Worm (Caenorhabditis elegans) whole organism, L2 larva: ENCODE data around the gene F09C6.14.

Experiments
- C34F6.9 ChIP-seq: fragments of 150-350 bp; optimal IDR thresholded peaks from 2 replicates; lab custom pipeline; 2014; ENCODE audit warnings: missing biosample characterization, missing genetic modification characterization
- F13H6.1 ChIP-seq: sonication (generic microtip); optimal IDR thresholded peaks from 2 replicates; lab custom pipeline; 2016; ENCODE audit warnings: missing genetic modification characterization, missing compliant biosample characterization
- R02D3.7 ChIP-seq: fragments of 150-350 bp; optimal IDR thresholded peaks from 2 replicates; lab custom pipeline; 2014; ENCODE audit warnings: missing biosample characterization, missing genetic modification characterization
- Y55F3AM.14 ChIP-seq: fragments of 200-800 bp; sonication (Bioruptor generic); optimal IDR thresholded peaks from 2 replicates; lab custom pipeline; 2018; ENCODE audit warnings: mild to moderate bottlenecking, missing genetic modification characterization, missing compliant biosample characterization
- ZK546.5 ChIP-seq: sonication (generic microtip); optimal IDR thresholded peaks from 2 replicates; lab custom pipeline; 2017; ENCODE audit warnings: missing biosample characterization, missing genetic modification characterization
- alr-1 ChIP-seq: fragments of 150-350 bp; optimal IDR thresholded peaks from 2 replicates; lab custom pipeline; 2014; ENCODE audit warnings: missing biosample characterization, missing genetic modification characterization
- ama-1 ChIP-seq: fragments of 150-350 bp; optimal IDR thresholded peaks from 2 replicates; lab custom pipeline; 2018; ENCODE audit warnings: inconsistent platforms
- blmp-1 ChIP-seq: sonication (generic microtip); optimal IDR thresholded peaks from 2 replicates; lab custom pipeline; 2017; ENCODE audit warnings: missing genetic modification characterization, mild to moderate bottlenecking, missing compliant biosample characterization, antibody characterized with exemption, moderate library complexity; ENCODE audit not compliant: insufficient read depth
- ceh-82 ChIP-seq: fragments of 150-350 bp; optimal IDR thresholded peaks from 2 replicates; lab custom pipeline; 2014; ENCODE audit warnings: missing biosample characterization, missing genetic modification characterization
- gmeb-1 ChIP-seq: fragments of 150-350 bp; optimal IDR thresholded peaks from 2 replicates; lab custom pipeline; 2014; ENCODE audit warnings: missing biosample characterization, missing genetic modification characterization
- lin-11 ChIP-seq: fragments of 150-350 bp; sonication (generic microtip); optimal IDR thresholded peaks from 2 replicates; lab custom pipeline; 2014; ENCODE audit warnings: missing biosample characterization, missing genetic modification characterization, inconsistent platforms, mixed read lengths
- lin-13 ChIP-seq: fragments of 150-350 bp; optimal IDR thresholded peaks from 2 replicates; lab custom pipeline; 2014; ENCODE audit warnings: missing biosample characterization, missing genetic modification reagents, missing genetic modification characterization
- lin-39 ChIP-seq: fragments of 150-350 bp; optimal IDR thresholded peaks from 2 replicates; lab custom pipeline; 2014; ENCODE audit warnings: missing biosample characterization, missing genetic modification reagents, missing genetic modification characterization
- lsy-2 ChIP-seq, 2 experiments: fragments of 150-350 bp in 1 of 2; sonication (generic microtip) in 1 of 2; optimal IDR thresholded peaks; 2 replicates each; lab custom pipeline; 2014 to 2017; ENCODE audit warnings: missing biosample characterization in 2 of 2, missing genetic modification characterization in 2 of 2
- nhr-10 ChIP-seq: sonication (generic microtip); optimal IDR thresholded peaks from 2 replicates; lab custom pipeline; 2017; ENCODE audit warnings: missing biosample characterization, missing genetic modification characterization
- nhr-11 ChIP-seq: fragments of 150-350 bp; optimal IDR thresholded peaks from 2 replicates; lab custom pipeline; 2014; ENCODE audit warnings: missing biosample characterization, missing genetic modification characterization
- nhr-12 ChIP-seq: fragments of 150-350 bp; optimal IDR thresholded peaks from 2 replicates; lab custom pipeline; 2014; ENCODE audit warnings: missing biosample characterization, missing genetic modification characterization
- nhr-23 ChIP-seq: fragments of 150-350 bp; optimal IDR thresholded peaks from 2 replicates; lab custom pipeline; 2014; ENCODE audit warnings: missing biosample characterization, missing genetic modification reagents, missing genetic modification characterization
- nhr-237 ChIP-seq: fragments of 150-350 bp; optimal IDR thresholded peaks from 2 replicates; lab custom pipeline; 2014; ENCODE audit warnings: missing biosample characterization, missing genetic modification characterization
- nhr-25 ChIP-seq: fragments of 150-350 bp; sonication (generic microtip); optimal IDR thresholded peaks from 3 replicates; lab custom pipeline; 2014; ENCODE audit warnings: missing biosample characterization, missing genetic modification characterization
- nhr-6 ChIP-seq: fragments of 150-350 bp; optimal IDR thresholded peaks from 2 replicates; lab custom pipeline; 2014; ENCODE audit warnings: missing biosample characterization, missing genetic modification characterization
- nhr-77 ChIP-seq: fragments of 150-350 bp; optimal IDR thresholded peaks from 2 replicates; lab custom pipeline; 2014; ENCODE audit warnings: missing biosample characterization, missing genetic modification characterization
- peb-1 ChIP-seq: fragments of 150-350 bp; optimal IDR thresholded peaks from 2 replicates; lab custom pipeline; 2014; ENCODE audit warnings: missing biosample characterization, missing genetic modification characterization
- sem-4 ChIP-seq: fragments of 150-350 bp; optimal IDR thresholded peaks from 2 replicates; lab custom pipeline; 2014; ENCODE audit warnings: missing biosample characterization, missing genetic modification reagents, missing genetic modification characterization
- skn-1 ChIP-seq: sonication (generic microtip); optimal IDR thresholded peaks from 2 replicates; lab custom pipeline; 2017; ENCODE audit warnings: missing biosample characterization, missing genetic modification characterization
- sma-3 ChIP-seq: sonication (generic microtip); optimal IDR thresholded peaks from 2 replicates; lab custom pipeline; 2016; ENCODE audit warnings: missing genetic modification reagents, missing genetic modification characterization, missing compliant biosample characterization
- sma-9 ChIP-seq, 2 experiments: fragments of 150-350 bp in 1 of 2; sonication (generic microtip) in 1 of 2; optimal IDR thresholded peaks; 2 replicates each; lab custom pipeline; 2014 to 2016; ENCODE audit warnings: missing genetic modification characterization in 2 of 2, mild to moderate bottlenecking in 1 of 2, missing biosample characterization in 1 of 2, missing compliant biosample characterization in 1 of 2, missing genetic modification reagents in 1 of 2, moderate library complexity in 1 of 2
- snpc-4 ChIP-seq: fragments of 150-350 bp; optimal IDR thresholded peaks from 2 replicates; lab custom pipeline; 2014; ENCODE audit warnings: missing biosample characterization, missing genetic modification characterization
- unc-39 ChIP-seq: fragments of 150-350 bp; optimal IDR thresholded peaks from 2 replicates; lab custom pipeline; 2014; ENCODE audit warnings: missing biosample characterization, missing genetic modification characterization
- unc-55 ChIP-seq: fragments of 150-350 bp; sonication (generic microtip); optimal IDR thresholded peaks from 3 replicates; lab custom pipeline; 2014; ENCODE audit warnings: missing biosample characterization, missing genetic modification reagents, missing genetic modification characterization
- zag-1 ChIP-seq: fragments of 150-350 bp; optimal IDR thresholded peaks from 2 replicates; lab custom pipeline; 2014; ENCODE audit warnings: missing biosample characterization, missing genetic modification characterization
- ztf-1 ChIP-seq: fragments of 200-800 bp; sonication (Bioruptor generic); conservative IDR thresholded peaks from 2 replicates; pipeline ENCODE4 v1.3.6; 2022; ENCODE audit warnings: missing genetic modification characterization, missing compliant biosample characterization
- ztf-11 ChIP-seq: sonication (generic microtip); optimal IDR thresholded peaks from 2 replicates; lab custom pipeline; 2017; ENCODE audit warnings: missing biosample characterization, missing genetic modification characterization
- ztf-4 ChIP-seq: fragments of 150-350 bp; optimal IDR thresholded peaks from 2 replicates; lab custom pipeline; 2014; ENCODE audit warnings: missing biosample characterization, missing genetic modification characterization

F09C6.14 gene

DNA sequence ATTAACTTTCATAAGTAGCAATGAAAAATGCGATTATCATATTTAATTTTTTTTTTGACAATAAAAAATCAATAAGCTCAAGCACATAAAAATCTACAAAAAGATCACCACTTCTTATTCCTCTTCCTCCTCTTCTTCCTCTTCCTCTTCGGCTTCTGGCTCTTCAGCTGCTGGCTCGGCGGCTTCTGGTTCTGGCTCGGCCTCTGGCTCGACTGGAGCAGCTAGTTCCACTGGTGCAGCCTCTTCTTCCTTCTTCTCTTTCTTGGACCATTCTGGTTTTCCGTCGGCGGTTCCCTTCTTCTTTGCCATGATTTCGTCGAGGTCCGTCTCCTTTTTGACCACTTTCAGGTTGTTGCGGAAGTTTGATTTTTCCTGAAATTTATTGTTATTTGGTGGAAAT lies 47.1 kb upstream of the F09C6.14 start:
- no peak for TF ChIP-seq C34F6.9
- TF ChIP-seq zag-1 (tag; lab: Kevin White, UChicago), result no peak
- no peak for TF ChIP-seq sma-9 (GFP tag; optimal IDR thresholded peaks at IDR 0.05; lab: Kevin White, UChicago)
- TF ChIP-seq sma-9 (tag; optimal IDR thresholded peaks at IDR 0.05; lab: Kevin White, UChicago), result no peak
- no peak for TF ChIP-seq ztf-11 (tag; lab: Kevin White, UChicago)

DNA sequence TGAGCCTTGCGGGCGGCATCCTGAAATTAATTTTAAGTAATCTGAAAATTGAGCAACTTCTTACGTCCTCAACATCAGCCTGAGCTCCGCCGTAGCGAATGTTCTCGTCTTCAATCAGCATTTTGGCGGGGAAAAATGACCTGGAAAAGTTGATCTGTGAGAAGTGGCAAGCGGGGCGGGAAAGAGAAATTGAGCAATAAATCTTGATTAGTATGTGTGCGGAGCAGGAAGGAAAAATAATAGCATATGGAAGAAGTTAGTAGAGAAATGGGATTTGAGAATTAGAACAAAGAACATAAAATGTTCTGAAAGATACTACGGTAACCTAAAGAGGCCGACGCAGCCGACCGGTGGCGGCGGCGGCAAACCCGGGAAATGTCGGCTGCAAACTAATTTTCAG lies 45.8 kb upstream of the F09C6.14 start, which contains the start of gene tni-3:
Gene tni-3 (minus strand): TSS at position 140 of the 400 bp plus-strand sequence.
- TF ChIP-seq nhr-23 (tag; lab: Kevin White, UChicago) (no peak), ztf-4 (tag; lab: Kevin White, UChicago) (no peak), ceh-82 (tag; lab: Kevin White, UChicago) (no peak), unc-39 (tag; lab: Kevin White, UChicago) (no peak), alr-1 (tag; lab: Kevin White, UChicago) (no peak), lin-11 (tag; lab: Kevin White, UChicago) (no peak), Y55F3AM.14 (GFP tag; lab: Kevin White, UChicago) (no peak), nhr-6 (tag; lab: Kevin White, UChicago) (no peak), sma-9 (GFP tag; optimal IDR thresholded peaks at IDR 0.05; lab: Kevin White, UChicago) (no peak), sma-9 (tag; optimal IDR thresholded peaks at IDR 0.05; lab: Kevin White, UChicago) (no peak), nhr-11 (tag; lab: Kevin White, UChicago) (no peak), zag-1 (tag; lab: Kevin White, UChicago) (no peak), R02D3.7 (tag; lab: Kevin White, UChicago) (no peak), nhr-237 (no peak), nhr-10 (no peak)
- TF ChIP-seq, all 48 proteins: peak for 0

DNA sequence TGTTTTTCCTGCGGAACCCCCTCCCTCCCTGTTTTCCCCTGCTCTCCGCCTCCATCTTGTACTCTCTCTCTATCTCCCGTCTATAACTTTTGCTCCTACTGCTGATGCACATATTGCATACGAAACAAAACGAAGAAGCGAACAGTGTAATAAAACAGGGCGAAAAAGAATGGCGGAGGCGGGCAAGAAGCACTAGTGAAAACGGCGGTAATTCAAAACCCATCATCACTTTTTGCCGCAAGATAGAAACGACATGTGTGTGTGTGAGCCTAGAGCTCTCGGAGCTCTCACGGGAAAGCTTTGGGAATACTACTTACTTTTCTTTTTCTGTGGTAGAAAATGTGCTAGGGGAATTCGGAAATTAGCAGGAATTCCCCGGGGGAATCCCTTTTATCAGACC lies 44.7 kb upstream of the F09C6.14 start:
- no peak for TF ChIP-seq sma-3 (GFP tag; lab: Kevin White, UChicago)
- TF ChIP-seq ztf-4 (tag; lab: Kevin White, UChicago), result no peak
- TF ChIP-seq nhr-6 (tag; lab: Kevin White, UChicago), result no peak
- TF ChIP-seq blmp-1 (tag; lab: Kevin White, UChicago), result no peak
- TF ChIP-seq unc-55 (GFP tag; lab: Kevin White, UChicago), result no peak
- TF ChIP-seq nhr-12 (tag; lab: Kevin White, UChicago), result no peak
- no peak for TF ChIP-seq ama-1 (lab: Kevin White, UChicago)
- no peak for TF ChIP-seq snpc-4 (tag; lab: Kevin White, UChicago)
- TF ChIP-seq ZK546.5, result no peak
- TF ChIP-seq zag-1 (tag; lab: Kevin White, UChicago), result no peak
- no peak for TF ChIP-seq F13H6.1 (tag; lab: Kevin White, UChicago)
- TF ChIP-seq ceh-82 (tag; lab: Kevin White, UChicago), result no peak
- TF ChIP-seq nhr-23 (tag; lab: Kevin White, UChicago), result no peak
- no peak for TF ChIP-seq nhr-237
- no peak for TF ChIP-seq lin-13 (GFP tag; lab: Kevin White, UChicago)
- no peak for TF ChIP-seq ztf-1
- TF ChIP-seq sem-4, result no peak
- TF ChIP-seq gmeb-1 (tag; lab: Kevin White, UChicago), result no peak

DNA sequence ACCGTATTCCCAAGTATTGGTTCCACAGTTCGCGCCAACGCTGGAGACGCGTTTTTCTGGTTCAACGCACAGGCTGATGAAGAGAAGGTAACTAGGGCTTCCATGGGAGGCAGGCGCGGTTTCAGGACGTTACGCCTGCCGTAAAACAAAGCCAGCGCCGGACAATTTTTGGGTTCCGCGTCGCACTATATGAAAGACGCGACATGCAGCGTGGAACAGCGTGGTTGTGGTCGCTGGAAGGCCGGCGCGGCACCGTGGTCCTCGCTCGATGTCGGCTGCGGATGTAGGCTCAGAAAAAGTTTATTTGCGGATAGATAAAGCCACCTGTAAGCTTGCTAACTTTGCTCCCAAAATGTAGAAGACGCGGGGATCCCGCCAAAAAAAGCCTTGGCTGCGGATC lies 42.3 kb upstream of the F09C6.14 start:
- no peak for TF ChIP-seq lin-39 (tag; lab: Kevin White, UChicago)
- TF ChIP-seq skn-1 (tag; lab: Kevin White, UChicago), result no peak
- TF ChIP-seq nhr-12 (tag; lab: Kevin White, UChicago), result no peak
- no peak for TF ChIP-seq nhr-77 (tag; lab: Kevin White, UChicago)
- no peak for TF ChIP-seq lin-13 (GFP tag; lab: Kevin White, UChicago)
- no peak for TF ChIP-seq nhr-23 (tag; lab: Kevin White, UChicago)
- no peak for TF ChIP-seq C34F6.9
- no peak for TF ChIP-seq ama-1 (lab: Kevin White, UChicago)
- TF ChIP-seq ztf-1, result no peak
- no peak for TF ChIP-seq peb-1 (tag; lab: Kevin White, UChicago)
- no peak for TF ChIP-seq unc-39 (tag; lab: Kevin White, UChicago)
- TF ChIP-seq nhr-11 (tag; lab: Kevin White, UChicago), result no peak
- no peak for TF ChIP-seq snpc-4 (tag; lab: Kevin White, UChicago)
- no peak for TF ChIP-seq lsy-2 (tag; optimal IDR thresholded peaks at IDR 0.05; lab: Kevin White, UChicago)
- TF ChIP-seq nhr-25 (tag; lab: Kevin White, UChicago), result no peak
- no peak for TF ChIP-seq sem-4
